Fruit fly (Drosophila melanogaster): Measurements from ENCODE around the gene out.

The out gene

DNA sequence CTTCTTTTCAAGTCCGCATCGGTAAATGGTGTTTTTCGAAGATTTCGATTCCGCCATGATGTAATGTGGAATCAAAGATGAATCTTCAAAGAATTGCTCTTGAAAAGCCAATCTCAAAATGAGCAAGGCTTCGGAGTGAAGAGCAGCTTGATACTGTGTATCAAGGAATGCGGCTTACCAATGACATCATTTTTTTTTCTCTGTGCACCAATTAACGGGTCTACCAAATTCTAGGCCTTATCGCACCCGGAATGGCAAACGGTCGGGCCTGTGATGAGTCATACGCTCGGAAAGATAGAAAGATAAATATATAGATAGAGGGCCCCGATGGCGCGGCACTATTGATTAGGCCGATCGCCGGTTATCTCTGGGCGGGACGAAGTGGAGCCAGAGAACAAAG lies 5.3 kb downstream of the out start (continued):
- TF ChIP-seq Rfx (GFP tag; IDR thresholded peaks at IDR 0.05), result peak; percentile 29; the same call in 1 of the 2 replicates
- no peak for TF ChIP-seq CG8478 (optimal IDR thresholded peaks at IDR 0.05)
- TF ChIP-seq sqz (GFP tag; optimal IDR thresholded peaks at IDR 0.05), result no peak
- TF ChIP-seq gfzf (GFP tag; optimal IDR thresholded peaks at IDR 0.05), result no peak
- TF ChIP-seq CG10431 (GFP tag; optimal IDR thresholded peaks at IDR 0.05), result no peak
- TF ChIP-seq gem (tag; optimal IDR thresholded peaks at IDR 0.05), result no peak
- no peak for TF ChIP-seq hth (optimal IDR thresholded peaks at IDR 0.05)
- TF ChIP-seq CG11247 (GFP tag; IDR thresholded peaks at IDR 0.05), result no peak
- no peak for TF ChIP-seq NK7.1 (GFP tag; optimal IDR thresholded peaks at IDR 0.05)
- TF ChIP-seq CG7928 (GFP tag; optimal IDR thresholded peaks at IDR 0.05), result no peak
- no peak for TF ChIP-seq CG9437 (GFP tag; optimal IDR thresholded peaks at IDR 0.05)
- TF ChIP-seq CG6272 (GFP tag; IDR thresholded peaks at IDR 0.05), result no peak
- TF ChIP-seq chm (GFP tag; IDR thresholded peaks at IDR 0.05), result no peak
- no peak for TF ChIP-seq Mad (GFP tag; optimal IDR thresholded peaks at IDR 0.05)
- TF ChIP-seq crp (GFP tag; optimal IDR thresholded peaks at IDR 0.05), result no peak
- no peak for TF ChIP-seq CG10267 (tag; optimal IDR thresholded peaks at IDR 0.05)
- TF ChIP-seq CG1792 (GFP tag; optimal IDR thresholded peaks at IDR 0.05), result no peak
- TF ChIP-seq Rx (GFP tag; IDR thresholded peaks at IDR 0.05), result no peak
- TF ChIP-seq CG6654 (GFP tag; optimal IDR thresholded peaks at IDR 0.05), result no peak
- no peak for TF ChIP-seq Kr (GFP tag; optimal IDR thresholded peaks at IDR 0.05)
- no peak for TF ChIP-seq Asciz (GFP tag; optimal IDR thresholded peaks at IDR 0.05)
- no peak for TF ChIP-seq lola (GFP tag; optimal IDR thresholded peaks at IDR 0.05)
- 0 out of 2 replicates have a peak, but pooled peaks have one; percentile 6 for TF ChIP-seq slbo (GFP tag; IDR thresholded peaks at IDR 0.05)
- no peak for TF ChIP-seq Adf1 (GFP tag; IDR thresholded peaks at IDR 0.05)
- no peak for TF ChIP-seq CG4820 (GFP tag; optimal IDR thresholded peaks at IDR 0.05)
- TF ChIP-seq luna (GFP tag; optimal IDR thresholded peaks at IDR 0.05), result no peak
- TF ChIP-seq shn (GFP tag; optimal IDR thresholded peaks at IDR 0.05), result peak; percentile 12
- TF ChIP-seq dati (GFP tag; IDR thresholded peaks at IDR 0.05), result no peak
- TF ChIP-seq pita (GFP tag; optimal IDR thresholded peaks at IDR 0.05), result no peak
- no peak for TF ChIP-seq CG2129 (GFP tag; IDR thresholded peaks at IDR 0.05; ENCODE audit: partially characterized antibody)
- TF ChIP-seq mam (GFP tag; optimal IDR thresholded peaks at IDR 0.05), result peak; percentile 12
- TF ChIP-seq CG13296 (GFP tag; optimal IDR thresholded peaks at IDR 0.05), result no peak
- no peak for TF ChIP-seq fru (optimal IDR thresholded peaks at IDR 0.05)
- TF ChIP-seq disco-r (GFP tag; optimal IDR thresholded peaks at IDR 0.05), result no peak
- no peak for TF ChIP-seq CG17186 (GFP tag; optimal IDR thresholded peaks at IDR 0.05)
- TF ChIP-seq sd (tag; optimal IDR thresholded peaks at IDR 0.05), result peak; percentile 34
- 0 out of 2 replicates have a peak, but pooled peaks have one; percentile 14 for TF ChIP-seq ranshi (GFP tag; IDR thresholded peaks at IDR 0.05)
- TF ChIP-seq sc (optimal IDR thresholded peaks at IDR 0.05), result no peak
- no peak for TF ChIP-seq sc (GFP tag; optimal IDR thresholded peaks at IDR 0.05)
- no peak for TF ChIP-seq Doc2 (GFP tag; IDR thresholded peaks at IDR 0.05)
- TF ChIP-seq p53 (GFP tag; optimal IDR thresholded peaks at IDR 0.05), result no peak
- TF ChIP-seq sens-2 (GFP tag; IDR thresholded peaks at IDR 0.05), result no peak
- TF ChIP-seq cg (GFP tag; optimal IDR thresholded peaks at IDR 0.05), result no peak
- no peak for TF ChIP-seq h (optimal IDR thresholded peaks at IDR 0.05)
- TF ChIP-seq pfk (GFP tag; optimal IDR thresholded peaks at IDR 0.05), result no peak
- TF ChIP-seq ara (GFP tag; IDR thresholded peaks at IDR 0.05), result no peak
- no peak for TF ChIP-seq fd3F (GFP tag; optimal IDR thresholded peaks at IDR 0.05)
- TF ChIP-seq CG9932 (GFP tag; IDR thresholded peaks at IDR 0.05), result no peak
- TF ChIP-seq PHDP (tag; optimal IDR thresholded peaks at IDR 0.05), result no peak
- TF ChIP-seq CG31224 (GFP tag; IDR thresholded peaks at IDR 0.05), result no peak
- TF ChIP-seq CG15696 (tag; optimal IDR thresholded peaks at IDR 0.05), result no peak
- TF ChIP-seq CG2889 (GFP tag; IDR thresholded peaks at IDR 0.05), result no peak
- no peak for TF ChIP-seq BtbVII (GFP tag; optimal IDR thresholded peaks at IDR 0.05)
- TF ChIP-seq Deaf1 (tag; optimal IDR thresholded peaks at IDR 0.05), result no peak

All from whole organism, embryonic.